Fruit fly (Drosophila melanogaster) Kc167 (cell line): ENCODE results near the gene CG11350.

Experiments used
- Myc ChIP-seq: fragments of >200 bp; optimal IDR thresholded peaks from 2 replicates; lab custom pipeline; 2017; ENCODE audit warnings: missing external identifiers
- Sin3A ChIP-seq: fragments of >200 bp; optimal IDR thresholded peaks from 2 replicates; lab custom pipeline; 2018; ENCODE audit warnings: missing external identifiers
- insv ChIP-seq: fragments of >200 bp; optimal IDR thresholded peaks from 3 replicates; lab custom pipeline; 2018; ENCODE audit warnings: missing external identifiers

DNA sequence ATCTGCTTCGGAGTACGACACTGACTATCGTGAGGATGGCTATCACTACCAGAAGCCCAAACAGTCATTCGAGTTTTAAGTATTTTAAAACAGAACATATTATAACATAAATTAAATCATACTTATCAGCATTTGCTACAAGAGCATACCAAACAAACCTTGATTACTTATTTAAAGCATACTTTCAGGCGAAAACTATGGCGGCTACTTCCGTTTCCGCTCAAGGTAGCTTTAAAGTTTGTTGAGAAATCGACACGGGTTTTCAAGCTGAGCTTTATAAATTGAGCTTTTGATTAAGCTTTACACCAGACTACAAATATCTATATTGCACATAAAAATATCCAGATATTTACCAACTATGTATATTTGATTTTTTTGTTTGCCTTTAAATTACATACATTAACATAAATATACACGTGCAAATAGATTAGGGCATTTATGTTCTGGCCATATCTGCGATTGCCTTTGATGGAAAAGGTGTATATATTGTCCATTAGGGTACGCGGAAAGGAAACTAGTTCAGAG lies 7.6 kb upstream of the CG11350 start:
- no peak for TF ChIP-seq insv (lab: Kevin White, UChicago)
- no peak for TF ChIP-seq Myc
- TF ChIP-seq Sin3A = no peak
